Worm (Caenorhabditis elegans): ENCODE results near the gene wip-1.

Gene wip-1

DNA sequence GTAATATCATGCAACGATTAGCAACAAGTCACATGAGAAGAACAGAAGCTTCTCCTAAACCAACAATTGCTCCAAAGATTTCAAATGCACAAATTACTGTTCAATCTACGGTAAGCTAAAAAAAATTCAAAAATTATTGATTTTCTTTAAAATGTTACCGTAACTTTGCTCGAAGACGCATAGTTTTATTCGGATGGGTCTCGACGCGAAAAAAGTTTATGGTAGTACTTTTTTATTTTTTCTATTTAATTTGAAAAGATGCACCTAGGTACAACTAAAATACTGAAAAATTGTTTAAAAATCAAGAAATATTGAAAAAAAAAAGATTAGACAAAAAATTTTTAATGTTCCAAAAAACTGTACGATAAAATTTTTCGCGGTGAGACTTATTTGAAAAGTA lies 30.8 kb upstream of the wip-1 start:
- TF ChIP-seq hrde-1 (tag; optimal IDR thresholded peaks at IDR 0.05; ENCODE audit: borderline replicate concordance) (no peak), xnd-1 (tag; optimal IDR thresholded peaks at IDR 0.05) (peak; percentile 81), ets-4 (GFP tag; optimal IDR thresholded peaks at IDR 0.05) (no peak), lin-54 (GFP tag; optimal IDR thresholded peaks at IDR 0.05) (peak; percentile 7), ceh-79 (tag; optimal IDR thresholded peaks at IDR 0.05) (no peak), F33H1.4 (GFP tag; IDR thresholded peaks at IDR 0.05) (peak; percentile 85), madf-6 (GFP tag; IDR thresholded peaks at IDR 0.05) (peak; percentile 84), madf-8 (GFP tag; conservative IDR thresholded peaks at IDR 0.05) (peak; percentile 62), pha-4 (tag; optimal IDR thresholded peaks at IDR 0.05) (no peak), ztf-6 (GFP tag; IDR thresholded peaks at IDR 0.05) (no peak), lsl-1 (GFP tag; optimal IDR thresholded peaks at IDR 0.05) (peak; percentile 92)

DNA sequence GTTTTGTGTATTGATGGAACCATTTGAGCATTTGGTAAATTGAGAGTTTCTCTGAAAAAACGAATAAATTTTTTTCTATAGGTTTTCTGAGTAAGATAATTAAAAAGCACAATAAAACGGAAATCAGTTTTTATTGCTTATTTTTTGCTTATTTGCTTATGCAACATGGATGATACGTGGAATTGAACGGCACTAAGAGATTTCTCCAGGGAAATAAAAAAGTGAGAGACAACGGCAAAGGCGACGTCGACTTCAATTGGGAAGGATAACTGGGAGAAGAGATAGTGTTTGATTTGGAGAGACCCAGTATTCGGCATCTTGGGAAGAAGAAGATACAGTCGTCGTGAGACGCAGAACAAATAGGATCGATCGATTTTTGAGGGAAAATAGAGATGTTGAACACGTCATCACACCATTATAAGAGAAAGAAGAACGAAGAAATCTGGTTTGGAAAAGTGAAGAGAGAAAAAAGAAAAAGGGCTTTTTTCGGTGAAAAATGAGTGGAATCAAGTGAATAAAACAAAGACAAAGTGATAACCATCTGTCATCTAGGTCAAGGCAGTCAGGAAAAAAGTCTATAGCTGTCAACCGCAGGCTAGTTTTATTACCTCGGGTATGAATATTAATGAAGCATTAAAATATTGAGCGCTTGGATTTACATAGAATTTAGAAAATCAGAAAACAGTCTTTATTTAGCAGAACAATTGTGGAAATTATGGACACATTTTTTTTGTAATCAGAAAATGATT lies 20.2 kb upstream of the wip-1 start, which contains the start of gene tmem-131:
Gene tmem-131 (minus strand): TSS at position 51 of the 749 bp plus-strand sequence.
- TF ChIP-seq xnd-1 (tag; optimal IDR thresholded peaks at IDR 0.05): no peak
- no peak for TF ChIP-seq lin-26 (GFP tag; IDR thresholded peaks at IDR 0.05)
- TF ChIP-seq ZK185.1 (tag; optimal IDR thresholded peaks at IDR 0.05; ENCODE audit: poor library complexity, severe bottlenecking): no peak
- TF ChIP-seq let-526 (GFP tag; IDR thresholded peaks at IDR 0.05): no peak
- peak; percentile 64 for TF ChIP-seq hmg-1.2 (GFP tag; IDR thresholded peaks at IDR 0.05)
- TF ChIP-seq gei-17 (GFP tag; optimal IDR thresholded peaks at IDR 0.05): no peak
- no peak for TF ChIP-seq lin-35 (GFP tag; optimal IDR thresholded peaks at IDR 0.05)
- no peak for TF ChIP-seq hrde-1 (tag; optimal IDR thresholded peaks at IDR 0.05; ENCODE audit: borderline replicate concordance)
- peak in 1 of 2 experiments; percentile 43 for TF ChIP-seq let-607 (tag; optimal IDR thresholded peaks at IDR 0.05)
- no peak for TF ChIP-seq ceh-91 (GFP tag; IDR thresholded peaks at IDR 0.05)
- peak; percentile 82 for TF ChIP-seq aptf-2 (GFP tag; conservative IDR thresholded peaks at IDR 0.05)
- no peak for TF ChIP-seq ekl-4 (GFP tag; IDR thresholded peaks at IDR 0.05)
- TF ChIP-seq K11D2.4 (GFP tag; IDR thresholded peaks at IDR 0.05): no peak
- no peak for TF ChIP-seq lsy-27 (tag; optimal IDR thresholded peaks at IDR 0.05; ENCODE audit: borderline replicate concordance, insufficient read depth)
- TF ChIP-seq ztf-18 (tag; optimal IDR thresholded peaks at IDR 0.05): no peak
- no peak for TF ChIP-seq mcd-1 (GFP tag; IDR thresholded peaks at IDR 0.05)
- no peak for TF ChIP-seq bed-1 (GFP tag; IDR thresholded peaks at IDR 0.05)
- no peak for TF ChIP-seq ztf-28 (GFP tag; IDR thresholded peaks at IDR 0.05)
- no peak for TF ChIP-seq ceh-40 (GFP tag; IDR thresholded peaks at IDR 0.05)
- TF ChIP-seq efl-1 (GFP tag; optimal IDR thresholded peaks at IDR 0.05): no peak
- TF ChIP-seq madf-3 (GFP tag; IDR thresholded peaks at IDR 0.05): no peak
- no peak for TF ChIP-seq athp-1 (tag; optimal IDR thresholded peaks at IDR 0.05)
- TF ChIP-seq F10E7.11 (tag; optimal IDR thresholded peaks at IDR 0.05): no peak
- TF ChIP-seq nfya-1 (tag; optimal IDR thresholded peaks at IDR 0.05; ENCODE audit: borderline replicate concordance, insufficient read depth): no peak

DNA sequence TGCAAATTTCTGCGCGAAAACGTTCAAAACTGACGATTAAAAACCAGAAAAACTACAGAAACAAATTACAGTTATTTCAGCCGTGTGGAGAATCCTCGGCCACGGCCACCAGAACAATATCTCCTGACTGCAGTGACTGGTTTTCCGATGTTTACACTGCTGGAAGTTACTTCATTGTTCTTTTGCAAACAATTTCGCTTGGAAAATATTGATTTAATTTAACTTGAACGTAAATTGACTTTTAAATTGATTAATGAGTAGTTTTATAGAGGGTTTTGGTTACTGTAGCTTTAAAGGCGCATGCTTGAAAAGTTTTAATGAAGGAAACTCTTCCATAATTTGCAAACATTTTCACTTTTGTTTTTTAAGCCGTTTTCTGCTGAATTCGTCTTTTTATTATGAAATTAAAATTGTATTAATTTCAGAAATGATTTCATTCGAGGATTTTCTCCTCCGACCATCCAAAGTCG lies 19.4 kb upstream of the wip-1 start, which contains the start of gene smcr-8:
Gene smcr-8 (plus strand): TSS at position 420 of the 470 bp plus-strand sequence.
- 0 out of 2 replicates have a peak, but pooled peaks have one; percentile 14 for TF ChIP-seq B0019.2 (GFP tag; conservative IDR thresholded peaks at IDR 0.05)
- peak; percentile 82 for TF ChIP-seq xnd-1 (tag; optimal IDR thresholded peaks at IDR 0.05)
- TF ChIP-seq let-526 (GFP tag; IDR thresholded peaks at IDR 0.05): peak; percentile 51; the same call in 1 of the 2 replicates
- no peak for TF ChIP-seq bed-1 (GFP tag; IDR thresholded peaks at IDR 0.05)
- TF ChIP-seq mel-28 (tag; optimal IDR thresholded peaks at IDR 0.05; ENCODE audit: borderline replicate concordance): no peak
- TF ChIP-seq snpc-3.4 (tag; optimal IDR thresholded peaks at IDR 0.05): peak; percentile 61
- TF ChIP-seq Y56A3A.18 (GFP tag; IDR thresholded peaks at IDR 0.05): no peak
- no peak for TF ChIP-seq F23B12.7 (tag; optimal IDR thresholded peaks at IDR 0.05; ENCODE audit: insufficient read depth)
- TF ChIP-seq B0261.1 (tag; optimal IDR thresholded peaks at IDR 0.05): no peak
- no peak for TF ChIP-seq mcd-1 (GFP tag; IDR thresholded peaks at IDR 0.05)
- TF ChIP-seq zfh-2 (GFP tag; conservative IDR thresholded peaks at IDR 0.05): no peak
- peak; percentile 69 for TF ChIP-seq madf-8 (GFP tag; conservative IDR thresholded peaks at IDR 0.05)
- TF ChIP-seq repo-1 (tag; optimal IDR thresholded peaks at IDR 0.05): no peak
- no peak for TF ChIP-seq B0336.3 (GFP tag; IDR thresholded peaks at IDR 0.05)
- peak; percentile 86 for TF ChIP-seq dox-1 (GFP tag; IDR thresholded peaks at IDR 0.05)
- peak; percentile 23 for TF ChIP-seq tlf-1 (GFP tag; optimal IDR thresholded peaks at IDR 0.05)
